Worm (Caenorhabditis elegans): ENCODE measurements around the gene fbxa-25.

The fbxa-25 gene

DNA sequence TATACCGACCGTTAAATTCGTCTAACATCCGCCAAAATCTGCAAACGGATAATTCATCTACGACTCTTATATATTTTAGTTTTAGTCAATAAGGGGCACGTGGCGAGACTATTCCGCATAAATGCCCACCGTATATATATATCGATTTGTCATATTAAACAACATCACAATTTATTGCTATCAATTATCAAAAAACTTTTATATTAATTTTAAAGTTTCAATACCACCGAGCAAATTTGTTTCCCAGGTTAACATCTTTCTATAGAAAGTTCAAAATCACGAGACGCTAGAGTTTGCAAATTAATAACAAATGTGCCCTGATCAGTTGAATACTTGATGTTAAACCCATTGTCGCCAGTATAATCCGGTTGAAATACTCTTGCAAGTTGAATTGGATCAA is 1.7 kb downstream of the fbxa-25 start, which contains the start of gene Y82E9BL.5:
TSS of gene Y82E9BL.5 (minus strand) at position 101 of the 400 bp plus-strand sequence.
- TF ChIP-seq lim-6 (tag; optimal IDR thresholded peaks at IDR 0.05) (no peak), ttx-3 (tag; optimal IDR thresholded peaks at IDR 0.05) (no peak), K09A11.1 (tag; optimal IDR thresholded peaks at IDR 0.05; ENCODE audit: insufficient read depth) (no peak), ceh-34 (tag; optimal IDR thresholded peaks at IDR 0.05) (no peak), unc-86 (tag; optimal IDR thresholded peaks at IDR 0.05) (no peak), dmd-4 (tag; optimal IDR thresholded peaks at IDR 0.05; ENCODE audit: borderline replicate concordance) (no peak), ceh-6 (GFP tag; optimal IDR thresholded peaks at IDR 0.05) (no peak), elt-2 (tag; optimal IDR thresholded peaks at IDR 0.05) (no peak), pax-1 (tag; optimal IDR thresholded peaks at IDR 0.05) (no peak), syd-9 (tag; optimal IDR thresholded peaks at IDR 0.05) (no peak), ceh-22 (tag; optimal IDR thresholded peaks at IDR 0.05) (no peak), ceh-24 (tag; optimal IDR thresholded peaks at IDR 0.05) (no peak), F13H6.1 (tag; optimal IDR thresholded peaks at IDR 0.05) (no peak), unc-42 (tag; optimal IDR thresholded peaks at IDR 0.05) (no peak), C08G9.2 (tag; optimal IDR thresholded peaks at IDR 0.05) (no peak), ceh-19 (GFP tag; optimal IDR thresholded peaks at IDR 0.05) (no peak)

DNA sequence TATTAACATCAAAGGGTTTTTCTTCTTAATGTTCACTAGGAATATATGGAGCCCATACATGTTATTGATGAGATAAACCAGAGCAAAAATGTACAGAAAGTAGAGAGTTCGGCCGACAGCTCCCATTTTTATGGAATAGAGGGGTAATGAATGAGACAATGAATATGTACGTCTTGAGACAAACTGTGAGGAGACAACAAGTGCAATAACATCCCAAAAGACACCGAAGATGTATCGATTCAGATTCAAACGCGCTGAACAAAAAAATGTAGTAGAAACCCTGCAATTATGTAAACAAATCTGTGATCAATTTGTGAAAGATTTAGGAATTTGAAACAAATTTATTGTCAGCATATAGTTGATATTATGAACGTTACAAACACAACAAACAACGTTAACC is 2.2 kb downstream of the fbxa-25 start:
- no peak for TF ChIP-seq pag-3 (tag; optimal IDR thresholded peaks at IDR 0.05; ENCODE audit: borderline replicate concordance)
- no peak for TF ChIP-seq fkh-10 (GFP tag; optimal IDR thresholded peaks at IDR 0.05)
- no peak for TF ChIP-seq pax-1 (tag; optimal IDR thresholded peaks at IDR 0.05)
- TF ChIP-seq sdc-2 (tag; optimal IDR thresholded peaks at IDR 0.05): no peak
- TF ChIP-seq hlh-13 (GFP tag; optimal IDR thresholded peaks at IDR 0.05): no peak
- TF ChIP-seq lim-6 (tag; optimal IDR thresholded peaks at IDR 0.05): no peak
- TF ChIP-seq nfya-1 (tag; optimal IDR thresholded peaks at IDR 0.05): no peak
- TF ChIP-seq tbx-7 (tag; optimal IDR thresholded peaks at IDR 0.05): no peak
- TF ChIP-seq hlh-8 (tag; optimal IDR thresholded peaks at IDR 0.05): no peak
- TF ChIP-seq che-1 (tag; optimal IDR thresholded peaks at IDR 0.05): no peak
- TF ChIP-seq elt-4 (tag; optimal IDR thresholded peaks at IDR 0.05): no peak
- TF ChIP-seq T23F11.4 (GFP tag; optimal IDR thresholded peaks at IDR 0.05): no peak
- no peak for TF ChIP-seq ceh-2 (tag; optimal IDR thresholded peaks at IDR 0.05)

DNA sequence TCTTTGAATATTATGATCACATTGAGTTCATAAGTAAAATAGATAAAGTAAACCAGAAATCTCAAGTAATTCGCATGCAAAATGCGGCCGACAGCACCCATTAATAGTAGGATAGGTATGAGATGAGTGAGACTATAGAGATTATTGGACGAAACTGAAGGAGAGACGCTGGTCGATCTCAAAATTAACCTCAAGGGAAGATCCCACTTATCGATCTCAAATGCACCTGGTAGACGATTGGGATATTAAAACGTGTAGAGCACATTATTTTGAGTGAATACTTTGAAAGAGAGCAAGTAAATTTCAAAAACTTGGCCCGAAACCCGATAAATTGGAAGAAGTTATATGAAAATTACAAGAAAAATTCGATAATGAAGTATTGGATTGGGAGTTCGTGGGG is 3.6 kb downstream of the fbxa-25 start, which contains the start of gene Y82E9BL.6:
TSS of gene Y82E9BL.6 (minus strand) at position 101 of the 400 bp plus-strand sequence.
- no peak for TF ChIP-seq hlh-8 (tag; optimal IDR thresholded peaks at IDR 0.05)
- no peak for TF ChIP-seq dmd-4 (tag; optimal IDR thresholded peaks at IDR 0.05; ENCODE audit: borderline replicate concordance)
- no peak for TF ChIP-seq pqm-1 (tag; optimal IDR thresholded peaks at IDR 0.05)
- no peak for TF ChIP-seq unc-3 (GFP tag; conservative IDR thresholded peaks at IDR 0.05)
- TF ChIP-seq unc-3 (tag; optimal IDR thresholded peaks at IDR 0.05): no peak
- TF ChIP-seq nhr-232 (tag; optimal IDR thresholded peaks at IDR 0.05): no peak

DNA sequence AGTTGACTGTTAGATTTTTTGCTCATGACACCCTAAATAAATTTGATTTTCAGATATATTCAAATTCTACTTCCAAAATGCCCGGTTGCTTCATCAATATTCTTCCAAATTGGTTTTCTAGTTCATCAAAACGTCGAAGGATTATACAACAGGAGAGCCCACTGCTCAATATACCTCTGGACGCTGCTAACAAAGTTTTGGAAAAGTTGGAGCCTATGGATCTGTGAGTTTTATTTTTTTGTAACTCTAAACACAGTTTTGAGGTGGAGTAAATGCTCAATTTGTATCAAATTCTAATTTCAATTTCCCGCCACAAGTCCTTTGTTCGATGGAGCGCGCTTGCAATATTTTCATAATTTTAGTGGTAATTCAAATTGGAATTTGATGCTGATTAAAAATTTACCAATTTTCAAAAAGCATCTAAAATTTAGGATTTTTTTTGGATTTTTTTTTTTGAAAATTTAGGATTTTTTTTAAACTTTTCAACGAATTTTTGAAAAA is 6.3 kb downstream of the fbxa-25 start, which contains the start of gene fbxa-27:
TSS of gene fbxa-27 (plus strand) at position 51 of the 501 bp plus-strand sequence.
- TF ChIP-seq C08G9.2 (tag; optimal IDR thresholded peaks at IDR 0.05): no peak
- no peak for TF ChIP-seq pat-9 (tag; optimal IDR thresholded peaks at IDR 0.05)
- TF ChIP-seq sdc-2 (tag; optimal IDR thresholded peaks at IDR 0.05): no peak
- TF ChIP-seq hlh-8 (tag; optimal IDR thresholded peaks at IDR 0.05): no peak
- TF ChIP-seq nhr-232 (tag; optimal IDR thresholded peaks at IDR 0.05): no peak
- TF ChIP-seq sox-4 (tag; optimal IDR thresholded peaks at IDR 0.05): no peak
- TF ChIP-seq K09A11.1 (tag; optimal IDR thresholded peaks at IDR 0.05; ENCODE audit: insufficient read depth): no peak
- no peak for TF ChIP-seq ahr-1 (tag; optimal IDR thresholded peaks at IDR 0.05)
- TF ChIP-seq zip-5 (tag; optimal IDR thresholded peaks at IDR 0.05): no peak
- TF ChIP-seq ref-2 (tag; optimal IDR thresholded peaks at IDR 0.05): no peak
- no peak for TF ChIP-seq npax-4 (tag; optimal IDR thresholded peaks at IDR 0.05)
- no peak for TF ChIP-seq ceh-2 (tag; optimal IDR thresholded peaks at IDR 0.05)
- TF ChIP-seq unc-3 (GFP tag; conservative IDR thresholded peaks at IDR 0.05): no peak
- no peak for TF ChIP-seq unc-3 (tag; optimal IDR thresholded peaks at IDR 0.05)
- no peak for TF ChIP-seq fkh-10 (GFP tag; optimal IDR thresholded peaks at IDR 0.05)
